Fruit fly (Drosophila melanogaster) whole organism, embryonic: Measurements from ENCODE around the gene CG9919.
A peak's percentile ranks its signal among the peaks of the same experiment; 100 is the strongest.

ENCODE experiments used
- Atf6 ChIP-seq: fragments of 200-800 bp; sonication (Bioruptor generic); IDR thresholded peaks from 2 replicates; pipeline ENCODE4 v1.3.6; 2022; ENCODE audit warnings: missing biosample characterization, missing genetic modification characterization
- B-H2 ChIP-seq: fragments of 200-800 bp; sonication (Bioruptor generic); optimal IDR thresholded peaks from 2 replicates; lab custom pipeline; 2018; ENCODE audit warnings: missing biosample characterization, mild to moderate bottlenecking, missing genetic modification characterization
- CG10274 ChIP-seq: fragments of 200-800 bp; sonication (Bioruptor generic); optimal IDR thresholded peaks from 3 replicates; lab custom pipeline; 2017; ENCODE audit warnings: missing biosample characterization, mild to moderate bottlenecking, missing genetic modification characterization
- CG10979 ChIP-seq: fragments of 200-800 bp; sonication (Bioruptor generic); optimal IDR thresholded peaks from 2 replicates; lab custom pipeline; 2018; ENCODE audit warnings: missing biosample characterization, mild to moderate bottlenecking, missing genetic modification characterization, moderate library complexity
- CG12236 ChIP-seq: fragments of 200-800 bp; sonication (Bioruptor generic); optimal IDR thresholded peaks from 2 replicates; lab custom pipeline; 2016; ENCODE audit warnings: missing biosample characterization, missing genetic modification characterization
- CG12299 ChIP-seq: fragments of 200-800 bp; sonication (Bioruptor generic); optimal IDR thresholded peaks from 2 replicates; lab custom pipeline; 2018; ENCODE audit warnings: missing biosample characterization, mild to moderate bottlenecking, missing genetic modification characterization
- CG12769 ChIP-seq: fragments of 200-800 bp; sonication (Bioruptor generic); optimal IDR thresholded peaks from 2 replicates; lab custom pipeline; 2019; ENCODE audit warnings: missing biosample characterization, mild to moderate bottlenecking, missing genetic modification characterization, moderate library complexity
- CG15073 ChIP-seq: fragments of 200-800 bp; sonication (Bioruptor generic); optimal IDR thresholded peaks from 2 replicates; lab custom pipeline; 2016; ENCODE audit warnings: missing biosample characterization, missing genetic modification characterization
- CG1529 ChIP-seq: fragments of 200-800 bp; sonication (Bioruptor generic); optimal IDR thresholded peaks from 3 replicates; lab custom pipeline; 2018; ENCODE audit warnings: missing biosample characterization, missing genetic modification characterization
- CG1603 ChIP-seq: fragments of 200-800 bp; sonication (Bioruptor generic); optimal IDR thresholded peaks from 2 replicates; lab custom pipeline; 2019; ENCODE audit warnings: missing biosample characterization, mild to moderate bottlenecking, missing genetic modification characterization, moderate library complexity
- CG16815 ChIP-seq: fragments of 200-800 bp; sonication (Bioruptor generic); optimal IDR thresholded peaks from 3 replicates; lab custom pipeline; 2017; ENCODE audit warnings: missing biosample characterization, mild to moderate bottlenecking, missing genetic modification characterization
- CG17385 ChIP-seq: fragments of 200-800 bp; sonication (Bioruptor generic); optimal IDR thresholded peaks from 3 replicates; lab custom pipeline; 2018; ENCODE audit warnings: missing biosample characterization, mild to moderate bottlenecking, missing genetic modification characterization
- CG31388 ChIP-seq: fragments of 200-800 bp; sonication (Bioruptor generic); optimal IDR thresholded peaks from 2 replicates; lab custom pipeline; 2016; ENCODE audit warnings: missing biosample characterization, missing genetic modification characterization
- CG4424 ChIP-seq: fragments of 200-800 bp; sonication (Bioruptor generic); optimal IDR thresholded peaks from 3 replicates; lab custom pipeline; 2016; ENCODE audit warnings: missing biosample characterization, missing genetic modification characterization
- CG5180 ChIP-seq: fragments of 200-800 bp; sonication (Bioruptor generic); optimal IDR thresholded peaks from 3 replicates; lab custom pipeline; 2017; ENCODE audit warnings: missing biosample characterization, missing genetic modification characterization, mild to moderate bottlenecking, moderate library complexity, missing genetic modification reagents
- CG7271 ChIP-seq: fragments of 200-800 bp; sonication (Bioruptor generic); optimal IDR thresholded peaks from 2 replicates; lab custom pipeline; 2018; ENCODE audit warnings: missing biosample characterization, mild to moderate bottlenecking, missing genetic modification characterization, moderate library complexity
- CG7839 ChIP-seq: fragments of 200-800 bp; sonication (Bioruptor generic); optimal IDR thresholded peaks from 3 replicates; lab custom pipeline; 2018; ENCODE audit warnings: missing biosample characterization, mild to moderate bottlenecking, missing genetic modification characterization, moderate library complexity
- CG8290 ChIP-seq, 3 experiments: fragments of 200-800 bp; sonication (Bioruptor generic); optimal IDR thresholded peaks; 2 replicates each; lab custom pipeline; 2016 to 2019; ENCODE audit warnings: missing biosample characterization in 3 of 3, missing genetic modification characterization in 3 of 3, mild to moderate bottlenecking in 2 of 3, moderate library complexity in 1 of 3
- CG9609 ChIP-seq: fragments of 200-800 bp; sonication (Bioruptor generic); optimal IDR thresholded peaks from 3 replicates; lab custom pipeline; 2016; ENCODE audit warnings: missing biosample characterization, missing genetic modification characterization
- CG9876 ChIP-seq: fragments of 200-800 bp; sonication (Bioruptor generic); optimal IDR thresholded peaks from 2 replicates; lab custom pipeline; 2016; ENCODE audit warnings: missing biosample characterization, missing genetic modification characterization
- Dad ChIP-seq: fragments of 200-800 bp; sonication (Bioruptor generic); optimal IDR thresholded peaks from 3 replicates; lab custom pipeline; 2016; ENCODE audit warnings: missing biosample characterization, missing genetic modification characterization
- Dek ChIP-seq: fragments of 200-800 bp; sonication (Bioruptor generic); optimal IDR thresholded peaks from 3 replicates; lab custom pipeline; 2019; ENCODE audit warnings: missing biosample characterization, mild to moderate bottlenecking, missing genetic modification characterization, moderate library complexity
- E2f1 ChIP-seq: fragments of 200-800 bp; sonication (Bioruptor generic); IDR thresholded peaks from 2 replicates; pipeline ENCODE4 v1.3.6; 2022; ENCODE audit warnings: missing biosample characterization, missing genetic modification characterization
- Hey ChIP-seq: fragments of 200-800 bp; sonication (Bioruptor generic); optimal IDR thresholded peaks from 3 replicates; lab custom pipeline; 2018; ENCODE audit warnings: missing biosample characterization, mild to moderate bottlenecking, missing genetic modification characterization
- Myb ChIP-seq: fragments of 200-800 bp; sonication (Bioruptor generic); optimal IDR thresholded peaks from 2 replicates; lab custom pipeline; 2016; ENCODE audit warnings: missing biosample characterization, missing genetic modification characterization
- Nf-YB ChIP-seq: fragments of 200-800 bp; sonication (Bioruptor generic); optimal IDR thresholded peaks from 3 replicates; lab custom pipeline; 2019; ENCODE audit warnings: missing biosample characterization, mild to moderate bottlenecking, missing genetic modification characterization, moderate library complexity
- Opbp ChIP-seq: fragments of 200-800 bp; sonication (Bioruptor generic); IDR thresholded peaks from 3 replicates; pipeline ENCODE4 v1.3.6; 2022; ENCODE audit warnings: missing biosample characterization, missing genetic modification characterization; ENCODE audit not compliant: partially characterized antibody
- Sox100B ChIP-seq: fragments of 200-800 bp; sonication (Bioruptor generic); optimal IDR thresholded peaks from 3 replicates; lab custom pipeline; 2018; ENCODE audit warnings: missing biosample characterization, mild to moderate bottlenecking, missing genetic modification characterization
- Trl ChIP-seq, 3 experiments: fragments of >200 bp in 2 of 3; fragments of 200-800 bp in 1 of 3; sonication (Bioruptor generic) in 1 of 3; optimal IDR thresholded peaks; 2 replicates in 1 of 3; 3 replicates in 2 of 3; lab custom pipeline; 2016 to 2017; ENCODE audit warnings: missing biosample characterization in 1 of 3, missing genetic modification characterization in 1 of 3
- abd-A ChIP-seq: fragments of 200-800 bp; sonication (Bioruptor generic); optimal IDR thresholded peaks from 3 replicates; lab custom pipeline; 2019; ENCODE audit warnings: missing biosample characterization, mild to moderate bottlenecking, missing genetic modification characterization, moderate library complexity
- cas ChIP-seq: fragments of 200-800 bp; sonication (Bioruptor generic); IDR thresholded peaks from 2 replicates; pipeline ENCODE4 v1.3.6; 2022; ENCODE audit warnings: missing biosample characterization, missing genetic modification characterization
- chn ChIP-seq: fragments of 200-800 bp; sonication (Bioruptor generic); optimal IDR thresholded peaks from 2 replicates; lab custom pipeline; 2016; ENCODE audit warnings: missing biosample characterization, missing genetic modification characterization
- danr ChIP-seq: fragments of 200-800 bp; sonication (Bioruptor generic); IDR thresholded peaks from 2 replicates; pipeline ENCODE4 v1.3.6; 2022; ENCODE audit warnings: missing biosample characterization, missing genetic modification characterization
- dmrt99B ChIP-seq: fragments of 200-800 bp; sonication (Bioruptor generic); optimal IDR thresholded peaks from 2 replicates; lab custom pipeline; 2018; ENCODE audit warnings: missing biosample characterization, mild to moderate bottlenecking, missing genetic modification characterization, moderate library complexity
- emc ChIP-seq: fragments of 200-800 bp; sonication (Bioruptor generic); optimal IDR thresholded peaks from 2 replicates; lab custom pipeline; 2016; ENCODE audit warnings: missing biosample characterization, missing genetic modification characterization
- fd3F ChIP-seq: fragments of 200-800 bp; sonication (Bioruptor generic); optimal IDR thresholded peaks from 2 replicates; lab custom pipeline; 2018; ENCODE audit warnings: missing biosample characterization, mild to moderate bottlenecking, missing genetic modification characterization, moderate library complexity
- ftz-f1 ChIP-seq: fragments of 200-800 bp; sonication (Bioruptor generic); optimal IDR thresholded peaks from 2 replicates; lab custom pipeline; 2016; ENCODE audit warnings: missing biosample characterization, missing genetic modification characterization
- gcm ChIP-seq: fragments of 200-800 bp; sonication (Bioruptor generic); optimal IDR thresholded peaks from 2 replicates; lab custom pipeline; 2019; ENCODE audit warnings: missing biosample characterization, mild to moderate bottlenecking, missing genetic modification characterization, moderate library complexity
- grn ChIP-seq: fragments of 200-800 bp; sonication (Bioruptor generic); optimal IDR thresholded peaks from 3 replicates; lab custom pipeline; 2017; ENCODE audit warnings: missing biosample characterization, missing genetic modification characterization
- hth ChIP-seq: fragments of >200 bp; optimal IDR thresholded peaks from 2 replicates; lab custom pipeline; 2017; ENCODE audit warnings: inconsistent platforms
- pnt ChIP-seq: fragments of 200-800 bp; sonication (Bioruptor generic); optimal IDR thresholded peaks from 3 replicates; lab custom pipeline; 2016; ENCODE audit warnings: missing biosample characterization, missing genetic modification characterization
- ro ChIP-seq: fragments of 200-800 bp; sonication (Bioruptor generic); IDR thresholded peaks from 2 replicates; pipeline ENCODE4 v1.3.6; 2022; ENCODE audit warnings: missing biosample characterization, missing genetic modification characterization
- scrt ChIP-seq: fragments of 200-800 bp; sonication (Bioruptor generic); optimal IDR thresholded peaks from 2 replicates; lab custom pipeline; 2018; ENCODE audit warnings: missing biosample characterization, mild to moderate bottlenecking, missing genetic modification characterization, moderate library complexity
- sisA ChIP-seq: fragments of 200-800 bp; sonication (Bioruptor generic); IDR thresholded peaks from 2 replicates; pipeline ENCODE4 v1.3.6; 2022; ENCODE audit warnings: missing biosample characterization, missing genetic modification characterization
- stwl ChIP-seq: fragments of 200-800 bp; sonication (Bioruptor generic); optimal IDR thresholded peaks from 3 replicates; lab custom pipeline; 2018; ENCODE audit warnings: missing biosample characterization, mild to moderate bottlenecking, missing genetic modification characterization, moderate library complexity
- tin ChIP-seq: fragments of 200-800 bp; sonication (Bioruptor generic); optimal IDR thresholded peaks from 3 replicates; lab custom pipeline; 2016; ENCODE audit warnings: missing biosample characterization, missing genetic modification characterization
- twi ChIP-seq: fragments of 200-800 bp; optimal IDR thresholded peaks from 2 replicates; lab custom pipeline; 2019; ENCODE audit warnings: missing biosample characterization, mild to moderate bottlenecking, missing genetic modification characterization, moderate library complexity
- tx ChIP-seq: fragments of 200-800 bp; sonication (Bioruptor generic); optimal IDR thresholded peaks from 2 replicates; lab custom pipeline; 2016; ENCODE audit warnings: missing biosample characterization, missing genetic modification characterization

The CG9919 gene

dm6 chrX:16358670-16359320 lies 28.2 kb upstream of the CG9919 start, which contains the start of the genes U2af50 and PIG-Q (continued):
- TF ChIP-seq CG17385, result peak; percentile 87
- peak; percentile 43 for TF ChIP-seq tx (GFP tag; lab: Kevin White, UChicago)
- peak; percentile 89 for TF ChIP-seq twi (tag; lab: Kevin White, UChicago)
- TF ChIP-seq Sox100B (GFP tag; lab: Kevin White, UChicago), result peak; percentile 90
- TF ChIP-seq CG10979, result peak; percentile 92
- peak; percentile 89 for TF ChIP-seq B-H2 (GFP tag; lab: Kevin White, UChicago)
- no peak for TF ChIP-seq Dek
- TF ChIP-seq Hey (tag; lab: Kevin White, UChicago), result no peak
- peak; percentile 70 for TF ChIP-seq CG10274 (GFP tag; lab: Kevin White, UChicago)
- TF ChIP-seq hth, result no peak
- TF ChIP-seq dmrt99B (tag; lab: Kevin White, UChicago), result peak; percentile 93
- peak; percentile 87 for TF ChIP-seq CG16815 (GFP tag; lab: Kevin White, UChicago)
- peak; percentile 84 for TF ChIP-seq CG7271 (tag; lab: Kevin White, UChicago)
- TF ChIP-seq CG15073 (GFP tag; lab: Kevin White, UChicago), result peak; percentile 41
- peak; percentile 48 for TF ChIP-seq CG9876 (GFP tag; lab: Kevin White, UChicago)
- TF ChIP-seq chn (GFP tag; lab: Kevin White, UChicago), result peak; percentile 56
- TF ChIP-seq danr, result no peak; the same call in 1 of the 2 replicates
- TF ChIP-seq CG12769, result no peak
- TF ChIP-seq stwl (tag; lab: Kevin White, UChicago), result peak; percentile 66
- no peak for TF ChIP-seq ftz-f1 (GFP tag; lab: Kevin White, UChicago)
- peak; percentile 83 for TF ChIP-seq CG1529 (GFP tag; lab: Kevin White, UChicago)
- TF ChIP-seq Dad (GFP tag; lab: Kevin White, UChicago), result peak; percentile 45
- TF ChIP-seq CG1603 (tag; lab: Kevin White, UChicago), result peak; percentile 82
- peak; percentile 88 for TF ChIP-seq Atf6 (GFP tag; lab: Robert Waterston, UW)
- TF ChIP-seq gcm (GFP tag; lab: Kevin White, UChicago), result peak; percentile 92
- TF ChIP-seq CG8290 (GFP tag; optimal IDR thresholded peaks at IDR 0.05; lab: Kevin White, UChicago), result peak; percentile 79
- TF ChIP-seq CG8290 (tag; optimal IDR thresholded peaks at IDR 0.05; lab: Kevin White, UChicago), result peak in 1 of 2 experiments; percentile 19
- no peak for TF ChIP-seq pnt (GFP tag; lab: Kevin White, UChicago)
- TF ChIP-seq CG9609 (GFP tag; lab: Kevin White, UChicago), result peak; percentile 66
- peak; percentile 84 for TF ChIP-seq scrt (GFP tag; lab: Kevin White, UChicago)
- TF ChIP-seq Myb (GFP tag; lab: Kevin White, UChicago), result peak; percentile 11
- TF ChIP-seq Trl (optimal IDR thresholded peaks at IDR 0.05; lab: Kevin White, UChicago), result no peak
- peak; percentile 51 for TF ChIP-seq Trl (GFP tag; optimal IDR thresholded peaks at IDR 0.05; lab: Kevin White, UChicago)
- peak; percentile 96 for TF ChIP-seq CG7839 (tag; lab: Kevin White, UChicago)
- peak; percentile 93; the same call in 1 of the 2 replicates for TF ChIP-seq sisA (GFP tag; lab: Robert Waterston, UW)
- 0 out of 3 replicates have a peak, but pooled peaks have one; percentile 34 for TF ChIP-seq Opbp (GFP tag; lab: Robert Waterston, UW)
- peak; percentile 74; the same call in 1 of the 2 replicates for TF ChIP-seq cas
- TF ChIP-seq Nf-YB (GFP tag; lab: Kevin White, UChicago), result no peak
- TF ChIP-seq E2f1 (GFP tag; lab: Robert Waterston, UW), result peak; percentile 92; the same call in 1 of the 2 replicates
- no peak for TF ChIP-seq CG5180 (GFP tag; lab: Kevin White, UChicago)
- TF ChIP-seq abd-A (tag; lab: Kevin White, UChicago), result no peak
- TF ChIP-seq CG4424 (GFP tag; lab: Kevin White, UChicago), result peak; percentile 89
- no peak for TF ChIP-seq CG12236 (GFP tag; lab: Kevin White, UChicago)
- peak; percentile 93 for TF ChIP-seq fd3F (GFP tag; lab: Kevin White, UChicago)
- TF ChIP-seq emc (GFP tag; lab: Kevin White, UChicago), result no peak
- no peak for TF ChIP-seq grn (GFP tag; lab: Kevin White, UChicago)
- peak; percentile 89 for TF ChIP-seq tin (GFP tag; lab: Kevin White, UChicago)
- TF ChIP-seq CG12299 (tag; lab: Kevin White, UChicago), result peak; percentile 87
- peak; percentile 82 for TF ChIP-seq ro (GFP tag; lab: Robert Waterston, UW)
- peak; percentile 76 for TF ChIP-seq CG31388
